Fruit fly (Drosophila melanogaster) whole organism, embryonic: ENCODE measurements around the gene gukh.

ENCODE experiments used
- ATbp ChIP-seq: fragments of 200-800 bp; sonication (Bioruptor generic); optimal IDR thresholded peaks from 2 replicates; lab custom pipeline; 2017; ENCODE audit warnings: missing biosample characterization, mild to moderate bottlenecking, missing genetic modification characterization, missing genetic modification reagents
- Adf1 ChIP-seq: fragments of 200-800 bp; sonication (Bioruptor generic); IDR thresholded peaks from 2 replicates; pipeline ENCODE4 v1.3.6; 2022; ENCODE audit warnings: missing biosample characterization, missing genetic modification characterization
- Antp ChIP-seq: fragments of 200-800 bp; sonication (Bioruptor generic); optimal IDR thresholded peaks from 3 replicates; lab custom pipeline; 2016; ENCODE audit warnings: missing biosample characterization, missing genetic modification characterization
- Bdp1 ChIP-seq: fragments of 200-800 bp; sonication (Bioruptor generic); optimal IDR thresholded peaks from 3 replicates; lab custom pipeline; 2016; ENCODE audit warnings: missing biosample characterization, missing genetic modification characterization
- C15 ChIP-seq: fragments of 200-800 bp; sonication (Bioruptor generic); IDR thresholded peaks from 3 replicates; pipeline ENCODE4 v1.3.6; 2022; ENCODE audit warnings: missing biosample characterization, missing genetic modification characterization
- CG10267 ChIP-seq: fragments of 200-800 bp; sonication (Bioruptor generic); optimal IDR thresholded peaks from 2 replicates; lab custom pipeline; 2018; ENCODE audit warnings: missing biosample characterization, mild to moderate bottlenecking, missing genetic modification characterization, moderate library complexity
- CG11504 ChIP-seq: fragments of 200-800 bp; sonication (Bioruptor generic); optimal IDR thresholded peaks from 3 replicates; lab custom pipeline; 2019; ENCODE audit warnings: missing biosample characterization, mild to moderate bottlenecking, missing genetic modification characterization, moderate library complexity
- CG15479 ChIP-seq: fragments of 200-800 bp; sonication (Bioruptor generic); optimal IDR thresholded peaks from 3 replicates; lab custom pipeline; 2019; ENCODE audit warnings: missing biosample characterization, mild to moderate bottlenecking, missing genetic modification characterization, moderate library complexity
- CG15696 ChIP-seq: fragments of 200-800 bp; sonication (Bioruptor generic); optimal IDR thresholded peaks from 2 replicates; lab custom pipeline; 2019; ENCODE audit warnings: missing biosample characterization, mild to moderate bottlenecking, missing genetic modification characterization, moderate library complexity
- CG1602 ChIP-seq: fragments of 200-800 bp; sonication (Bioruptor generic); optimal IDR thresholded peaks from 3 replicates; lab custom pipeline; 2016; ENCODE audit warnings: missing biosample characterization, missing genetic modification characterization
- CG17361 ChIP-seq: fragments of 200-800 bp; sonication (Bioruptor generic); IDR thresholded peaks from 3 replicates; pipeline ENCODE4 v1.3.6; 2022; ENCODE audit warnings: missing biosample characterization, missing genetic modification characterization
- CG30403 ChIP-seq: fragments of 200-800 bp; sonication (Bioruptor generic); optimal IDR thresholded peaks from 3 replicates; lab custom pipeline; 2016; ENCODE audit warnings: missing biosample characterization, missing genetic modification characterization
- CG30431 ChIP-seq: fragments of 200-800 bp; sonication (Bioruptor generic); optimal IDR thresholded peaks from 2 replicates; lab custom pipeline; 2017; ENCODE audit warnings: missing biosample characterization, missing genetic modification characterization
- CG33557 ChIP-seq: fragments of 200-800 bp; sonication (Bioruptor generic); optimal IDR thresholded peaks from 2 replicates; lab custom pipeline; 2019; ENCODE audit warnings: missing biosample characterization, mild to moderate bottlenecking, missing genetic modification characterization, moderate library complexity
- CG43689 ChIP-seq: fragments of 200-800 bp; sonication (Bioruptor generic); IDR thresholded peaks from 2 replicates; pipeline ENCODE4 v1.3.6; 2022; ENCODE audit warnings: missing biosample characterization, missing genetic modification characterization
- CG4424 ChIP-seq: fragments of 200-800 bp; sonication (Bioruptor generic); optimal IDR thresholded peaks from 3 replicates; lab custom pipeline; 2016; ENCODE audit warnings: missing biosample characterization, missing genetic modification characterization
- CG5180 ChIP-seq: fragments of 200-800 bp; sonication (Bioruptor generic); optimal IDR thresholded peaks from 3 replicates; lab custom pipeline; 2017; ENCODE audit warnings: missing biosample characterization, missing genetic modification characterization, mild to moderate bottlenecking, moderate library complexity, missing genetic modification reagents
- CG7556 ChIP-seq: fragments of 200-800 bp; sonication (Bioruptor generic); optimal IDR thresholded peaks from 2 replicates; lab custom pipeline; 2017; ENCODE audit warnings: missing biosample characterization, mild to moderate bottlenecking, missing genetic modification characterization
- CG7745 ChIP-seq: fragments of 200-800 bp; sonication (Bioruptor generic); optimal IDR thresholded peaks from 2 replicates; lab custom pipeline; 2018; ENCODE audit warnings: missing biosample characterization, mild to moderate bottlenecking, missing genetic modification characterization, moderate library complexity
- CG8924 ChIP-seq: fragments of 200-800 bp; optimal IDR thresholded peaks from 3 replicates; lab custom pipeline; 2019; ENCODE audit warnings: missing biosample characterization, mild to moderate bottlenecking, missing genetic modification characterization, moderate library complexity
- CG9727 ChIP-seq: fragments of 200-800 bp; sonication (Bioruptor generic); optimal IDR thresholded peaks from 3 replicates; lab custom pipeline; 2017; ENCODE audit warnings: missing biosample characterization, mild to moderate bottlenecking, missing genetic modification characterization
- CG9797 ChIP-seq: fragments of 200-800 bp; sonication (Bioruptor generic); optimal IDR thresholded peaks from 3 replicates; lab custom pipeline; 2018; ENCODE audit warnings: missing biosample characterization, mild to moderate bottlenecking, missing genetic modification characterization
- CTCF ChIP-seq: fragments of 200-800 bp; sonication (Bioruptor generic); optimal IDR thresholded peaks from 2 replicates; lab custom pipeline; 2017; ENCODE audit warnings: missing biosample characterization, mild to moderate bottlenecking, missing genetic modification characterization, moderate library complexity
- Doc2 ChIP-seq: fragments of 200-800 bp; sonication (Bioruptor generic); IDR thresholded peaks from 2 replicates; pipeline ENCODE4 v1.3.6; 2022; ENCODE audit warnings: missing biosample characterization, missing genetic modification characterization
- ERR ChIP-seq: fragments of 200-800 bp; sonication (Bioruptor generic); optimal IDR thresholded peaks from 2 replicates; lab custom pipeline; 2016; ENCODE audit warnings: missing biosample characterization, missing genetic modification characterization
- Fer3 ChIP-seq: fragments of 200-800 bp; sonication (Bioruptor generic); optimal IDR thresholded peaks from 2 replicates; lab custom pipeline; 2018; ENCODE audit warnings: missing biosample characterization, mild to moderate bottlenecking, missing genetic modification characterization, moderate library complexity
- HLH3B ChIP-seq: fragments of 200-800 bp; sonication (Bioruptor generic); IDR thresholded peaks from 2 replicates; pipeline ENCODE4 v1.3.6; 2022; ENCODE audit warnings: missing biosample characterization, missing genetic modification characterization
- Med ChIP-seq: fragments of 200-800 bp; sonication (Bioruptor generic); peaks from one replicate; lab custom pipeline; 2016; ENCODE audit warnings: missing biosample characterization, missing genetic modification characterization, mild to moderate bottlenecking, inconsistent platforms, moderate library complexity
- Mes4 ChIP-seq: fragments of 200-800 bp; sonication (Bioruptor generic); optimal IDR thresholded peaks from 2 replicates; lab custom pipeline; 2016; ENCODE audit warnings: missing biosample characterization, missing genetic modification characterization
- Oli ChIP-seq: fragments of 200-800 bp; sonication (Bioruptor generic); optimal IDR thresholded peaks from 2 replicates; lab custom pipeline; 2018; ENCODE audit warnings: missing biosample characterization, mild to moderate bottlenecking, missing genetic modification characterization, moderate library complexity
- PHDP ChIP-seq: fragments of 200-800 bp; sonication (Bioruptor generic); optimal IDR thresholded peaks from 3 replicates; lab custom pipeline; 2018; ENCODE audit warnings: missing biosample characterization, mild to moderate bottlenecking, missing genetic modification characterization, moderate library complexity
- YL-1 ChIP-seq: fragments of 200-800 bp; sonication (Bioruptor generic); optimal IDR thresholded peaks from 3 replicates; lab custom pipeline; 2017; ENCODE audit warnings: missing biosample characterization, mild to moderate bottlenecking, missing genetic modification characterization
- ci ChIP-seq: fragments of 200-800 bp; sonication (Bioruptor generic); IDR thresholded peaks from 3 replicates; pipeline ENCODE4 v1.3.6; 2022; ENCODE audit warnings: missing biosample characterization, missing genetic modification characterization
- cwo ChIP-seq: fragments of 200-800 bp; sonication (Bioruptor generic); optimal IDR thresholded peaks from 3 replicates; lab custom pipeline; 2017; ENCODE audit warnings: missing biosample characterization, missing genetic modification characterization, mild to moderate bottlenecking, moderate library complexity, missing genetic modification reagents
- danr ChIP-seq: fragments of 200-800 bp; sonication (Bioruptor generic); IDR thresholded peaks from 2 replicates; pipeline ENCODE4 v1.3.6; 2022; ENCODE audit warnings: missing biosample characterization, missing genetic modification characterization
- ewg ChIP-seq: fragments of 200-800 bp; sonication (Bioruptor generic); optimal IDR thresholded peaks from 3 replicates; lab custom pipeline; 2017; ENCODE audit warnings: mild to moderate bottlenecking, missing biosample characterization, missing genetic modification reagents, missing genetic modification characterization
- gem ChIP-seq: fragments of 200-800 bp; sonication (Bioruptor generic); optimal IDR thresholded peaks from 2 replicates; lab custom pipeline; 2019; ENCODE audit warnings: missing biosample characterization, mild to moderate bottlenecking, missing genetic modification characterization, moderate library complexity
- her ChIP-seq: fragments of 200-800 bp; sonication (Bioruptor generic); optimal IDR thresholded peaks from 2 replicates; lab custom pipeline; 2016; ENCODE audit warnings: missing biosample characterization, missing genetic modification characterization
- jigr1 ChIP-seq: fragments of 200-800 bp; sonication (Bioruptor generic); IDR thresholded peaks from 3 replicates; pipeline ENCODE4 v1.3.6; 2022; ENCODE audit warnings: missing biosample characterization, missing genetic modification characterization
- nom ChIP-seq: fragments of 200-800 bp; sonication (Bioruptor generic); optimal IDR thresholded peaks from 2 replicates; lab custom pipeline; 2017; ENCODE audit warnings: missing biosample characterization, missing genetic modification characterization, mild to moderate bottlenecking, moderate library complexity, missing genetic modification reagents
- psq ChIP-seq: fragments of 200-800 bp; sonication (Bioruptor generic); optimal IDR thresholded peaks from 2 replicates; lab custom pipeline; 2017; ENCODE audit warnings: missing biosample characterization, missing genetic modification characterization
- row ChIP-seq: fragments of 200-800 bp; sonication (Bioruptor generic); IDR thresholded peaks from 3 replicates; pipeline ENCODE4 v1.3.6; 2022; ENCODE audit warnings: missing biosample characterization, missing genetic modification characterization
- run ChIP-seq: fragments of 200-800 bp; sonication (Bioruptor generic); optimal IDR thresholded peaks from 3 replicates; lab custom pipeline; 2018; ENCODE audit warnings: missing biosample characterization, mild to moderate bottlenecking, missing genetic modification characterization
- sim ChIP-seq: fragments of 200-800 bp; sonication (Bioruptor generic); IDR thresholded peaks from 2 replicates; pipeline ENCODE4 v1.3.6; 2022; ENCODE audit warnings: missing biosample characterization, missing genetic modification characterization
- tio ChIP-seq: fragments of 200-800 bp; sonication (Bioruptor generic); optimal IDR thresholded peaks from 2 replicates; lab custom pipeline; 2017; ENCODE audit warnings: missing biosample characterization, missing genetic modification characterization, inconsistent platforms
- tll ChIP-seq, 2 experiments: fragments of 200-800 bp in 1 of 2; fragments of >200 bp in 1 of 2; sonication (Bioruptor generic) in 1 of 2; optimal IDR thresholded peaks; 2 replicates each; lab custom pipeline; 2017 to 2019; ENCODE audit warnings: missing biosample characterization in 2 of 2, missing genetic modification characterization in 2 of 2, mild to moderate bottlenecking in 1 of 2, moderate library complexity in 1 of 2
- tna ChIP-seq: fragments of 200-800 bp; sonication (Bioruptor generic); IDR thresholded peaks from 2 replicates; pipeline ENCODE4 v1.3.6; 2022; ENCODE audit warnings: missing biosample characterization, missing genetic modification characterization; ENCODE audit not compliant: partially characterized antibody
- trem ChIP-seq: fragments of 200-800 bp; optimal IDR thresholded peaks from 3 replicates; lab custom pipeline; 2019; ENCODE audit warnings: missing biosample characterization, mild to moderate bottlenecking, missing genetic modification characterization, moderate library complexity
- vvl ChIP-seq: fragments of 200-800 bp; sonication (Bioruptor generic); IDR thresholded peaks from 2 replicates; pipeline ENCODE4 v1.3.6; 2022; ENCODE audit warnings: missing biosample characterization, missing genetic modification characterization
- yki ChIP-seq: fragments of >200 bp; optimal IDR thresholded peaks from 3 replicates; lab custom pipeline; 2018
- z ChIP-seq: fragments of 200-800 bp; sonication (Bioruptor generic); IDR thresholded peaks from 3 replicates; pipeline ENCODE4 v1.3.6; 2022; ENCODE audit warnings: missing biosample characterization, missing genetic modification characterization

Gene gukh

dm6 chr3R:19014742-19015422, 31.1 kb downstream of the gukh start (continued):
- TF ChIP-seq CG4424: peak; percentile 10
- no peak for TF ChIP-seq nom (GFP tag; lab: Kevin White, UChicago)
- peak; percentile 13 for TF ChIP-seq ewg (GFP tag; lab: Kevin White, UChicago)
- no peak for TF ChIP-seq yki
- no peak for TF ChIP-seq Antp (GFP tag; lab: Kevin White, UChicago)
- TF ChIP-seq Bdp1 (GFP tag; lab: Kevin White, UChicago): no peak
- TF ChIP-seq her (GFP tag; lab: Kevin White, UChicago): no peak
- TF ChIP-seq run: no peak
- TF ChIP-seq Med (GFP tag; lab: Kevin White, UChicago): no peak
- TF ChIP-seq CG9727 (GFP tag; lab: Kevin White, UChicago): peak; percentile 25
- peak; percentile 70 for TF ChIP-seq ATbp (GFP tag; lab: Kevin White, UChicago)
- no peak for TF ChIP-seq CG30431 (GFP tag; lab: Kevin White, UChicago)
- no peak for TF ChIP-seq C15
- peak; percentile 5 for TF ChIP-seq CG5180
- TF ChIP-seq CTCF: no peak
- TF ChIP-seq CG30403 (GFP tag; lab: Kevin White, UChicago): peak; percentile 31
- TF ChIP-seq CG10267 (tag; lab: Kevin White, UChicago): peak; percentile 52
- peak; percentile 58 for TF ChIP-seq row (GFP tag; lab: Robert Waterston, UW)
- TF ChIP-seq jigr1 (GFP tag; lab: Robert Waterston, UW): no peak
- peak; percentile 78; the same call in 2 of the 3 replicates for TF ChIP-seq ci (GFP tag; lab: Robert Waterston, UW)
- no peak for TF ChIP-seq Mes4
- TF ChIP-seq cwo (GFP tag; lab: Kevin White, UChicago): no peak
- TF ChIP-seq CG17361: peak; percentile 70; the same call in 2 of the 3 replicates
- TF ChIP-seq CG9797 (GFP tag; lab: Kevin White, UChicago): no peak
- TF ChIP-seq CG43689 (GFP tag; lab: Robert Waterston, UW): no peak
- peak; percentile 15 for TF ChIP-seq CG7556 (GFP tag; lab: Kevin White, UChicago)
- TF ChIP-seq YL-1 (GFP tag; lab: Kevin White, UChicago): no peak
- TF ChIP-seq CG15479: no peak
- no peak for TF ChIP-seq Doc2 (GFP tag; lab: Robert Waterston, UW)
- peak; percentile 37 for TF ChIP-seq PHDP
- peak; percentile 69 for TF ChIP-seq sim (GFP tag; lab: Robert Waterston, UW)
- peak; percentile 50 for TF ChIP-seq Oli
- TF ChIP-seq Fer3: no peak
- peak; percentile 48 for TF ChIP-seq trem (tag; lab: Kevin White, UChicago)
- no peak for TF ChIP-seq Adf1 (GFP tag; lab: Robert Waterston, UW)
- peak; percentile 32 for TF ChIP-seq CG1602 (GFP tag; lab: Kevin White, UChicago)
- peak; percentile 74 for TF ChIP-seq gem (tag; lab: Kevin White, UChicago)
- 0 out of 2 replicates have a peak, but pooled peaks have one; percentile 20 for TF ChIP-seq danr (GFP tag; lab: Robert Waterston, UW)
- TF ChIP-seq CG7745 (tag; lab: Kevin White, UChicago): peak; percentile 73
- TF ChIP-seq CG15696 (tag; lab: Kevin White, UChicago): no peak
- no peak for TF ChIP-seq psq (GFP tag; lab: Kevin White, UChicago)
- TF ChIP-seq tll (GFP tag; optimal IDR thresholded peaks at IDR 0.05; lab: Kevin White, UChicago): no peak
- 0 out of 3 replicates have a peak, but pooled peaks have one; percentile 30 for TF ChIP-seq z (GFP tag; lab: Robert Waterston, UW)
- TF ChIP-seq CG33557 (GFP tag; lab: Kevin White, UChicago): no peak
- TF ChIP-seq CG11504 (tag; lab: Kevin White, UChicago): no peak
- TF ChIP-seq CG8924 (tag; lab: Kevin White, UChicago): peak; percentile 50
- no peak for TF ChIP-seq tna
- peak; percentile 65 for TF ChIP-seq HLH3B
- TF ChIP-seq vvl: peak; percentile 64; the same call in 1 of the 2 replicates
- TF ChIP-seq tio (GFP tag; lab: Kevin White, UChicago): no peak
- no peak for TF ChIP-seq ERR
